Worm (Caenorhabditis elegans): ENCODE measurements around the gene rgs-4.

rgs-4 gene

DNA sequence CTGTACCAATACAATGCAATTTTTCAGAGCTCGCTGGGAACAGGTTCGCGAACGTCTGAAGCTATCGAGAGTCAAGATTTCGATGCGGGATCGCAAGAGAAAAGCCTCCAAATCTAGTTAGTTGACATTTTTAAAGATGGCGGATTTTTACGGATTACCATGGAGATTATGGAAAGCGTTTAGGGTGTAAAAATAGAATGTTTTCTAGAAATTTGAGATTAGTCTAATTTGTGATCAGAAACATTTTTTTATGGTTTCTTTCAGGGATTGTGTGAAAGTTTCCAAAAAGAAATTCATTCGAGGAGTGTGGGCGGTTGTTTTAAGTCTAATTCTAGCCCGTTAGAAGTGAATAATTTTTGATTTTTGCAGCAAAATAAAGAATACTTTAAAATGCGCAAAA, 1.3 kb downstream of the rgs-4 start:
- TF ChIP-seq mef-2 (tag; optimal IDR thresholded peaks at IDR 0.05) (no peak), fkh-8 (tag; optimal IDR thresholded peaks at IDR 0.05) (peak; percentile 19), dsc-1 (tag; optimal IDR thresholded peaks at IDR 0.05) (peak; percentile 77)

- TF ChIP-seq lin-14 (GFP tag; optimal IDR thresholded peaks at IDR 0.05) (peak; percentile 52), egl-13 (tag; optimal IDR thresholded peaks at IDR 0.05) (no peak)
Observed at ce11 chrII:12657620-12658019, 3.1 kb downstream of the rgs-4 start.

DNA sequence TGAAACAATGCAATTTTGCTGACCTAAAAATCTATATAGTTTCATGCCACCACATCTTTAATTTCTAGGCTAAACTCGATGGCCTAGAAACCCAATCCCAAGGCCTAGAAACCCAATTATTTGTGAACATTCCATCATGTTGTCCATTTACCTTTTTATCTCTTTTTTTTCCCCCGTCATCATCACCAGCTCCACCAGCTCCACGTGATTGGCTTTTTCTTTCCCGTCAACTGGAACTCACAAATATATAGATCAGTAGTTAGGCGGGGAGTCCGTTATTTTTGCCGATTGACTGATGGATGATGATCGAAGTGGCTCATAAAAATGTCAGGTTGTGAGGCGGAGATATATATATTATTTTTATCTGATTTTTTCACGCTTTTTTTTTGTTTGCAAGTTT, 3.9 kb downstream of the rgs-4 start:
- TF ChIP-seq unc-130 (tag; optimal IDR thresholded peaks at IDR 0.05): no peak
- TF ChIP-seq elt-3 (tag; optimal IDR thresholded peaks at IDR 0.05): no peak
- TF ChIP-seq fkh-4 (tag; optimal IDR thresholded peaks at IDR 0.05; ENCODE audit: borderline replicate concordance): no peak
- peak; percentile 6 for TF ChIP-seq snpc-4 (tag; optimal IDR thresholded peaks at IDR 0.05)
- TF ChIP-seq lin-14 (GFP tag; optimal IDR thresholded peaks at IDR 0.05): peak; percentile 36
- TF ChIP-seq sptf-1 (tag; optimal IDR thresholded peaks at IDR 0.05): no peak
- no peak for TF ChIP-seq nhr-77 (tag; optimal IDR thresholded peaks at IDR 0.05)
- no peak for TF ChIP-seq unc-86 (tag; optimal IDR thresholded peaks at IDR 0.05)
- TF ChIP-seq mdl-1 (tag; optimal IDR thresholded peaks at IDR 0.05): peak in 1 of 2 experiments; percentile 23
- TF ChIP-seq mep-1 (tag; optimal IDR thresholded peaks at IDR 0.05): no peak
- peak; percentile 40 for TF ChIP-seq rnt-1 (tag; optimal IDR thresholded peaks at IDR 0.05)
- TF ChIP-seq fkh-10 (GFP tag; optimal IDR thresholded peaks at IDR 0.05): no peak
- TF ChIP-seq egl-13 (tag; optimal IDR thresholded peaks at IDR 0.05): no peak
- no peak for TF ChIP-seq hlh-17 (GFP tag; optimal IDR thresholded peaks at IDR 0.05; ENCODE audit: borderline replicate concordance)
- TF ChIP-seq lsy-2 (tag; optimal IDR thresholded peaks at IDR 0.05): peak in 1 of 2 experiments; percentile 22
- TF ChIP-seq dsc-1 (tag; optimal IDR thresholded peaks at IDR 0.05): no peak
- no peak for TF ChIP-seq ceh-88 (GFP tag; IDR thresholded peaks at IDR 0.05)
- no peak for TF ChIP-seq nhr-12 (tag; optimal IDR thresholded peaks at IDR 0.05)

- no peak for TF ChIP-seq ceh-82 (tag; optimal IDR thresholded peaks at IDR 0.05)
- no peak for TF ChIP-seq F16B12.6 (tag; optimal IDR thresholded peaks at IDR 0.05)
- no peak for TF ChIP-seq unc-30 (tag; optimal IDR thresholded peaks at IDR 0.05)
- TF ChIP-seq nhr-28 (tag; optimal IDR thresholded peaks at IDR 0.05): no peak
- TF ChIP-seq ztf-4 (tag; optimal IDR thresholded peaks at IDR 0.05): no peak
- peak; percentile 68 for TF ChIP-seq rnt-1 (tag; optimal IDR thresholded peaks at IDR 0.05)
- peak; percentile 90 for TF ChIP-seq lin-14 (GFP tag; optimal IDR thresholded peaks at IDR 0.05)
- peak in 1 of 6 experiments; percentile 15 for TF ChIP-seq elt-3 (tag; optimal IDR thresholded peaks at IDR 0.05)
- no peak for TF ChIP-seq ces-1 (GFP tag; optimal IDR thresholded peaks at IDR 0.05)
- no peak for TF ChIP-seq jun-1 (tag; optimal IDR thresholded peaks at IDR 0.05)
- no peak for TF ChIP-seq elt-2 (tag; optimal IDR thresholded peaks at IDR 0.05)
- TF ChIP-seq snu-23 (GFP tag; optimal IDR thresholded peaks at IDR 0.05): peak; percentile 45
- peak; percentile 59 for TF ChIP-seq unc-130 (tag; optimal IDR thresholded peaks at IDR 0.05)
- TF ChIP-seq ama-1 (optimal IDR thresholded peaks at IDR 0.05): no peak
- peak; percentile 18 for TF ChIP-seq mep-1 (tag; optimal IDR thresholded peaks at IDR 0.05)
- TF ChIP-seq fos-1 (tag; optimal IDR thresholded peaks at IDR 0.05): no peak
- no peak for TF ChIP-seq unc-86 (tag; optimal IDR thresholded peaks at IDR 0.05)
- no peak for TF ChIP-seq lin-39 (tag; optimal IDR thresholded peaks at IDR 0.05)
- peak in 1 of 2 experiments; percentile 1 for TF ChIP-seq mdl-1 (tag; optimal IDR thresholded peaks at IDR 0.05)
- no peak for TF ChIP-seq C16A3.4 (tag; optimal IDR thresholded peaks at IDR 0.05)
- TF ChIP-seq egl-27 (tag; optimal IDR thresholded peaks at IDR 0.05): no peak
- TF ChIP-seq lir-3 (tag; optimal IDR thresholded peaks at IDR 0.05; ENCODE audit: poor library complexity): no peak
- TF ChIP-seq skn-1 (tag; optimal IDR thresholded peaks at IDR 0.05): no peak
- no peak for TF ChIP-seq isw-1 (GFP tag; IDR thresholded peaks at IDR 0.05)
- no peak for TF ChIP-seq fkh-10 (GFP tag; optimal IDR thresholded peaks at IDR 0.05)
- TF ChIP-seq dpl-1 (GFP tag; optimal IDR thresholded peaks at IDR 0.05): peak in 2 of 3 experiments; percentile 13 to 29
- TF ChIP-seq ceh-8 (GFP tag; optimal IDR thresholded peaks at IDR 0.05): no peak
- TF ChIP-seq nhr-76 (tag; optimal IDR thresholded peaks at IDR 0.05): no peak
- TF ChIP-seq ceh-63 (GFP tag; optimal IDR thresholded peaks at IDR 0.05): no peak
- peak; percentile 58 for TF ChIP-seq fkh-4 (tag; optimal IDR thresholded peaks at IDR 0.05; ENCODE audit: borderline replicate concordance)
- no peak for TF ChIP-seq C04F5.9 (tag; optimal IDR thresholded peaks at IDR 0.05)
- TF ChIP-seq nhr-19 (GFP tag; conservative IDR thresholded peaks at IDR 0.05): peak; percentile 52
- no peak for TF ChIP-seq C34B4.2 (tag; optimal IDR thresholded peaks at IDR 0.05)
- no peak for TF ChIP-seq snpc-4 (tag; optimal IDR thresholded peaks at IDR 0.05)
- peak; percentile 95 for TF ChIP-seq dsc-1 (tag; optimal IDR thresholded peaks at IDR 0.05)
- TF ChIP-seq nhr-11 (tag; optimal IDR thresholded peaks at IDR 0.05): no peak
Observed at ce11 chrII:12659676-12660371, 5.3 kb downstream of the rgs-4 start.
